Worm (Caenorhabditis elegans): ENCODE results near the gene folt-2.

Gene folt-2

ce11 chrV:2888681-2889080 is 13.3 kb upstream of the folt-2 start, which contains the start of gene srw-4:
Gene srw-4, minus strand, starts transcription at chrV:2888781.
- TF ChIP-seq ceh-16 (tag; optimal IDR thresholded peaks at IDR 0.05) (no peak), gmeb-1 (tag; optimal IDR thresholded peaks at IDR 0.05) (no peak), lsy-2 (tag; optimal IDR thresholded peaks at IDR 0.05) (no peak), F13H6.1 (tag; optimal IDR thresholded peaks at IDR 0.05) (no peak), ZK546.5 (tag; optimal IDR thresholded peaks at IDR 0.05) (no peak), mbf-1 (tag; optimal IDR thresholded peaks at IDR 0.05) (no peak), nhr-21 (tag; optimal IDR thresholded peaks at IDR 0.05) (no peak), mdl-1 (tag; optimal IDR thresholded peaks at IDR 0.05) (no peak), egl-27 (tag; optimal IDR thresholded peaks at IDR 0.05) (no peak), nhr-25 (tag; optimal IDR thresholded peaks at IDR 0.05) (no peak), snpc-4 (tag; optimal IDR thresholded peaks at IDR 0.05) (no peak), ztf-11 (tag; optimal IDR thresholded peaks at IDR 0.05) (no peak), sma-9 (GFP tag; optimal IDR thresholded peaks at IDR 0.05) (no peak), sma-9 (tag; optimal IDR thresholded peaks at IDR 0.05) (no peak), mab-5 (tag; optimal IDR thresholded peaks at IDR 0.05) (no peak)

- TF ChIP-seq unc-39 (tag; optimal IDR thresholded peaks at IDR 0.05) = no peak
- TF ChIP-seq zag-1 (tag; optimal IDR thresholded peaks at IDR 0.05) = no peak
- no peak for TF ChIP-seq mdl-1 (tag; optimal IDR thresholded peaks at IDR 0.05)
- TF ChIP-seq elt-3 (tag; optimal IDR thresholded peaks at IDR 0.05) = no peak
- TF ChIP-seq skn-1 (tag; optimal IDR thresholded peaks at IDR 0.05) = no peak
- TF ChIP-seq unc-55 (GFP tag; optimal IDR thresholded peaks at IDR 0.05) = no peak
- TF ChIP-seq nhr-12 (tag; optimal IDR thresholded peaks at IDR 0.05) = no peak
- no peak for TF ChIP-seq unc-62 (GFP tag; optimal IDR thresholded peaks at IDR 0.05)
- no peak for TF ChIP-seq sma-9 (GFP tag; optimal IDR thresholded peaks at IDR 0.05)
- TF ChIP-seq sma-9 (tag; optimal IDR thresholded peaks at IDR 0.05) = no peak
- no peak for TF ChIP-seq blmp-1 (tag; optimal IDR thresholded peaks at IDR 0.05; ENCODE audit: insufficient read depth)
- TF ChIP-seq sem-4 (tag; optimal IDR thresholded peaks at IDR 0.05) = no peak
These were observed 12.9 kb upstream of the folt-2 start for ce11 chrV:2888265-2888664.

ce11 chrV:2884411-2884810 is 9.0 kb upstream of the folt-2 start, which contains the start of gene sre-24:
Gene sre-24, plus strand, starts transcription at chrV:2884711.
- no peak for TF ChIP-seq mbf-1 (tag; optimal IDR thresholded peaks at IDR 0.05)
- no peak for TF ChIP-seq nhr-21 (tag; optimal IDR thresholded peaks at IDR 0.05)
- TF ChIP-seq sma-9 (GFP tag; optimal IDR thresholded peaks at IDR 0.05) = no peak
- no peak for TF ChIP-seq sma-9 (tag; optimal IDR thresholded peaks at IDR 0.05)
- TF ChIP-seq snpc-4 (tag; optimal IDR thresholded peaks at IDR 0.05) = no peak
- no peak for TF ChIP-seq sem-4 (tag; optimal IDR thresholded peaks at IDR 0.05)
- TF ChIP-seq aly-2 (tag; optimal IDR thresholded peaks at IDR 0.05) = no peak
- TF ChIP-seq lsy-2 (tag; optimal IDR thresholded peaks at IDR 0.05) = no peak
- TF ChIP-seq egl-27 (tag; optimal IDR thresholded peaks at IDR 0.05) = no peak
- no peak for TF ChIP-seq nhr-12 (tag; optimal IDR thresholded peaks at IDR 0.05)
- TF ChIP-seq ztf-1 (GFP tag; conservative IDR thresholded peaks at IDR 0.05) = no peak
- TF ChIP-seq mdl-1 (tag; optimal IDR thresholded peaks at IDR 0.05) = no peak
- no peak for TF ChIP-seq peb-1 (tag; optimal IDR thresholded peaks at IDR 0.05)
- TF ChIP-seq nhr-237 (tag; optimal IDR thresholded peaks at IDR 0.05) = no peak
- TF ChIP-seq nhr-129 (tag; optimal IDR thresholded peaks at IDR 0.05) = no peak

- TF ChIP-seq nhr-12 (tag; optimal IDR thresholded peaks at IDR 0.05) = no peak
- no peak for TF ChIP-seq aly-2 (tag; optimal IDR thresholded peaks at IDR 0.05)
- TF ChIP-seq peb-1 (tag; optimal IDR thresholded peaks at IDR 0.05) = no peak
- no peak for TF ChIP-seq unc-62 (GFP tag; optimal IDR thresholded peaks at IDR 0.05)
- no peak for TF ChIP-seq ceh-16 (tag; optimal IDR thresholded peaks at IDR 0.05)
- no peak for TF ChIP-seq egl-27 (tag; optimal IDR thresholded peaks at IDR 0.05)
- TF ChIP-seq skn-1 (tag; optimal IDR thresholded peaks at IDR 0.05) = no peak
- TF ChIP-seq ztf-11 (tag; optimal IDR thresholded peaks at IDR 0.05) = no peak
- no peak for TF ChIP-seq nhr-23 (tag; optimal IDR thresholded peaks at IDR 0.05)
- TF ChIP-seq nhr-129 (tag; optimal IDR thresholded peaks at IDR 0.05) = no peak
- no peak for TF ChIP-seq snpc-4 (tag; optimal IDR thresholded peaks at IDR 0.05)
- no peak for TF ChIP-seq C34F6.9 (tag; optimal IDR thresholded peaks at IDR 0.05)
- no peak for TF ChIP-seq ztf-4 (tag; optimal IDR thresholded peaks at IDR 0.05)
These were observed 7.7 kb upstream of the folt-2 start for ce11 chrV:2883097-2883496.

ce11 chrV:2881565-2881964 is 6.2 kb upstream of the folt-2 start:
- TF ChIP-seq mbf-1 (tag; optimal IDR thresholded peaks at IDR 0.05) = no peak
- TF ChIP-seq nhr-12 (tag; optimal IDR thresholded peaks at IDR 0.05) = no peak
- no peak for TF ChIP-seq blmp-1 (tag; optimal IDR thresholded peaks at IDR 0.05; ENCODE audit: insufficient read depth)
- no peak for TF ChIP-seq nhr-11 (tag; optimal IDR thresholded peaks at IDR 0.05)

All from whole organism, L2 larva.